Worm (Caenorhabditis elegans): ENCODE measurements around the gene egl-5.

ce11 chrIII:7780566-7781238 lies 33.5 kb upstream of the egl-5 start:
- TF ChIP-seq W03F9.2 (tag; optimal IDR thresholded peaks at IDR 0.05) (no peak), him-1 (tag; optimal IDR thresholded peaks at IDR 0.05) (no peak), dao-5 (tag; optimal IDR thresholded peaks at IDR 0.05) (no peak)

All from whole organism, L4/young adult.